Fruit fly (Drosophila melanogaster) whole organism, embryonic: Measurements from ENCODE around the gene CG15773.

ENCODE experiments used
- Adf1 ChIP-seq: fragments of 200-800 bp; sonication (Bioruptor generic); IDR thresholded peaks from 2 replicates; pipeline ENCODE4 v1.3.6; 2022; ENCODE audit warnings: missing biosample characterization, missing genetic modification characterization
- Atf-2 ChIP-seq: fragments of 200-800 bp; sonication (Bioruptor generic); optimal IDR thresholded peaks from 2 replicates; lab custom pipeline; 2016; ENCODE audit warnings: missing biosample characterization, missing genetic modification characterization
- CG10321 ChIP-seq: fragments of 200-800 bp; sonication (Bioruptor generic); IDR thresholded peaks from 2 replicates; pipeline ENCODE4 v1.3.6; 2022; ENCODE audit warnings: missing biosample characterization, missing genetic modification characterization
- CG10366 ChIP-seq: fragments of 200-800 bp; sonication (Bioruptor generic); IDR thresholded peaks from 2 replicates; pipeline ENCODE4 v1.3.6; 2022; ENCODE audit warnings: missing biosample characterization, missing genetic modification characterization
- CG11504 ChIP-seq: fragments of 200-800 bp; sonication (Bioruptor generic); optimal IDR thresholded peaks from 3 replicates; lab custom pipeline; 2019; ENCODE audit warnings: missing biosample characterization, mild to moderate bottlenecking, missing genetic modification characterization, moderate library complexity
- CG13624 ChIP-seq: fragments of 200-800 bp; sonication (Bioruptor generic); optimal IDR thresholded peaks from 2 replicates; lab custom pipeline; 2016; ENCODE audit warnings: missing biosample characterization, missing genetic modification characterization
- CG1529 ChIP-seq: fragments of 200-800 bp; sonication (Bioruptor generic); optimal IDR thresholded peaks from 3 replicates; lab custom pipeline; 2018; ENCODE audit warnings: missing biosample characterization, missing genetic modification characterization
- CG16813 ChIP-seq: fragments of 200-800 bp; sonication (Bioruptor generic); IDR thresholded peaks from 3 replicates; pipeline ENCODE4 v1.3.6; 2022; ENCODE audit warnings: missing biosample characterization, missing genetic modification characterization; ENCODE audit not compliant: partially characterized antibody
- CG5953 ChIP-seq: fragments of 200-800 bp; sonication (Bioruptor generic); IDR thresholded peaks from 2 replicates; pipeline ENCODE4 v1.3.6; 2022; ENCODE audit warnings: missing biosample characterization, missing genetic modification characterization
- CG6175 ChIP-seq: fragments of 200-800 bp; sonication (Bioruptor generic); IDR thresholded peaks from 3 replicates; pipeline ENCODE4 v1.3.6; 2022; ENCODE audit warnings: missing biosample characterization, missing genetic modification characterization
- CG6765 ChIP-seq: fragments of 200-800 bp; sonication (Bioruptor generic); optimal IDR thresholded peaks from 3 replicates; lab custom pipeline; 2017; ENCODE audit warnings: missing biosample characterization, mild to moderate bottlenecking, missing genetic modification characterization
- CG7372 ChIP-seq: fragments of 200-800 bp; sonication (Bioruptor generic); IDR thresholded peaks from 2 replicates; pipeline ENCODE4 v1.3.6; 2022; ENCODE audit warnings: missing biosample characterization, missing genetic modification characterization
- CG7839 ChIP-seq: fragments of 200-800 bp; sonication (Bioruptor generic); optimal IDR thresholded peaks from 3 replicates; lab custom pipeline; 2018; ENCODE audit warnings: missing biosample characterization, mild to moderate bottlenecking, missing genetic modification characterization, moderate library complexity
- CG9437 ChIP-seq: fragments of 200-800 bp; sonication (Bioruptor generic); optimal IDR thresholded peaks from 2 replicates; lab custom pipeline; 2018; ENCODE audit warnings: missing biosample characterization, mild to moderate bottlenecking, missing genetic modification characterization
- D ChIP-seq, 2 experiments: fragments of 200-800 bp in 1 of 2; fragments of >200 bp in 1 of 2; sonication (Bioruptor generic) in 1 of 2; optimal IDR thresholded peaks; 2 replicates in 1 of 2; 3 replicates in 1 of 2; lab custom pipeline; 2017; ENCODE audit warnings: mild to moderate bottlenecking in 1 of 2, missing biosample characterization in 1 of 2, missing genetic modification characterization in 1 of 2, missing genetic modification reagents in 1 of 2
- D19B ChIP-seq: fragments of 200-800 bp; sonication (Bioruptor generic); optimal IDR thresholded peaks from 2 replicates; lab custom pipeline; 2017; ENCODE audit warnings: missing biosample characterization, mild to moderate bottlenecking, missing genetic modification characterization
- Dll ChIP-seq: fragments of 200-800 bp; sonication (Bioruptor generic); IDR thresholded peaks from 4 replicates; pipeline ENCODE4 v1.3.6; 2022; ENCODE audit warnings: missing biosample characterization, missing genetic modification characterization; ENCODE audit not compliant: partially characterized antibody
- E2f1 ChIP-seq: fragments of 200-800 bp; sonication (Bioruptor generic); IDR thresholded peaks from 2 replicates; pipeline ENCODE4 v1.3.6; 2022; ENCODE audit warnings: missing biosample characterization, missing genetic modification characterization
- HLH4C ChIP-seq: fragments of 200-800 bp; sonication (Bioruptor generic); IDR thresholded peaks from 3 replicates; pipeline ENCODE4 v1.3.6; 2022; ENCODE audit warnings: missing biosample characterization, missing genetic modification characterization; ENCODE audit not compliant: partially characterized antibody
- NFAT ChIP-seq: fragments of 200-800 bp; sonication (Bioruptor generic); IDR thresholded peaks from 2 replicates; pipeline ENCODE4 v1.3.6; 2022; ENCODE audit warnings: missing biosample characterization, missing genetic modification characterization
- Nf-YA ChIP-seq: fragments of 200-800 bp; sonication (Bioruptor generic); IDR thresholded peaks from 2 replicates; pipeline ENCODE4 v1.3.6; 2022; ENCODE audit warnings: missing biosample characterization, missing genetic modification characterization
- Nf-YC ChIP-seq: fragments of 200-800 bp; optimal IDR thresholded peaks from 3 replicates; lab custom pipeline; 2019; ENCODE audit warnings: missing biosample characterization, mild to moderate bottlenecking, missing genetic modification characterization, moderate library complexity
- Ravus ChIP-seq: fragments of 200-800 bp; sonication (Bioruptor generic); IDR thresholded peaks from 2 replicates; pipeline ENCODE4 v1.3.6; 2022; ENCODE audit warnings: missing biosample characterization, missing genetic modification characterization
- Rx ChIP-seq: fragments of 200-800 bp; sonication (Bioruptor generic); IDR thresholded peaks from 2 replicates; pipeline ENCODE4 v1.3.6; 2022; ENCODE audit warnings: missing biosample characterization, missing genetic modification characterization
- Usf ChIP-seq: fragments of 200-800 bp; sonication (Bioruptor generic); optimal IDR thresholded peaks from 2 replicates; lab custom pipeline; 2017; ENCODE audit warnings: missing genotype, missing biosample characterization, missing genetic modification characterization
- ac ChIP-seq: fragments of 200-800 bp; sonication (Bioruptor generic); optimal IDR thresholded peaks from 3 replicates; lab custom pipeline; 2017; ENCODE audit warnings: missing biosample characterization, mild to moderate bottlenecking, missing genetic modification characterization
- bab2 ChIP-seq: fragments of 200-800 bp; sonication (Bioruptor generic); optimal IDR thresholded peaks from 2 replicates; lab custom pipeline; 2016; ENCODE audit warnings: missing biosample characterization, missing genetic modification characterization
- br ChIP-seq: fragments of >200 bp; optimal IDR thresholded peaks from 2 replicates; lab custom pipeline; 2017
- ci ChIP-seq: fragments of 200-800 bp; sonication (Bioruptor generic); IDR thresholded peaks from 3 replicates; pipeline ENCODE4 v1.3.6; 2022; ENCODE audit warnings: missing biosample characterization, missing genetic modification characterization
- crp ChIP-seq, 2 experiments: fragments of 200-800 bp; sonication (Bioruptor generic); optimal IDR thresholded peaks; 2 replicates in 1 of 2; 3 replicates in 1 of 2; lab custom pipeline; 2017; ENCODE audit warnings: missing biosample characterization in 2 of 2, missing genetic modification characterization in 2 of 2, mild to moderate bottlenecking in 1 of 2, moderate library complexity in 1 of 2
- dm ChIP-seq: fragments of 200-800 bp; sonication (Bioruptor generic); optimal IDR thresholded peaks from 3 replicates; lab custom pipeline; 2016; ENCODE audit warnings: missing biosample characterization, missing genetic modification characterization
- dpn ChIP-seq, 2 experiments: fragments of 200-800 bp; sonication (Bioruptor generic); optimal IDR thresholded peaks; 3 replicates each; lab custom pipeline; 2016; ENCODE audit warnings: missing biosample characterization in 2 of 2, missing genetic modification characterization in 2 of 2
- fd64A ChIP-seq: fragments of 200-800 bp; sonication (Bioruptor generic); optimal IDR thresholded peaks from 3 replicates; lab custom pipeline; 2018; ENCODE audit warnings: missing biosample characterization, mild to moderate bottlenecking, missing genetic modification characterization
- h ChIP-seq: fragments of >200 bp; optimal IDR thresholded peaks from 2 replicates; lab custom pipeline; 2017
- kah ChIP-seq: fragments of 200-800 bp; sonication (Bioruptor generic); optimal IDR thresholded peaks from 2 replicates; lab custom pipeline; 2018; ENCODE audit warnings: missing biosample characterization, mild to moderate bottlenecking, missing genetic modification characterization
- knrl ChIP-seq: fragments of 200-800 bp; sonication (Bioruptor generic); IDR thresholded peaks from 3 replicates; pipeline ENCODE4 v1.3.6; 2022; ENCODE audit warnings: missing biosample characterization, missing genetic modification characterization; ENCODE audit not compliant: partially characterized antibody
- lab ChIP-seq: fragments of 200-800 bp; sonication (Bioruptor generic); optimal IDR thresholded peaks from 3 replicates; lab custom pipeline; 2017; ENCODE audit warnings: missing biosample characterization, missing genetic modification characterization, mild to moderate bottlenecking, moderate library complexity, missing genetic modification reagents
- lmd ChIP-seq: fragments of 200-800 bp; sonication (Bioruptor generic); IDR thresholded peaks from 2 replicates; pipeline ENCODE4 v1.3.6; 2022; ENCODE audit warnings: missing biosample characterization, missing genetic modification characterization
- maf-S ChIP-seq: fragments of 200-800 bp; sonication (Bioruptor generic); optimal IDR thresholded peaks from 2 replicates; lab custom pipeline; 2016; ENCODE audit warnings: missing biosample characterization, missing genetic modification characterization
- mld ChIP-seq: fragments of 200-800 bp; sonication (Bioruptor generic); IDR thresholded peaks from 3 replicates; pipeline ENCODE4 v1.3.6; 2022; ENCODE audit warnings: missing biosample characterization, missing genetic modification characterization; ENCODE audit not compliant: partially characterized antibody
- nerfin-2 ChIP-seq: fragments of 200-800 bp; sonication (Bioruptor generic); IDR thresholded peaks from 2 replicates; pipeline ENCODE4 v1.3.6; 2022; ENCODE audit warnings: missing biosample characterization, missing genetic modification characterization; ENCODE audit not compliant: partially characterized antibody
- pho ChIP-seq: fragments of 200-800 bp; sonication (Bioruptor generic); optimal IDR thresholded peaks from 2 replicates; lab custom pipeline; 2016; ENCODE audit warnings: missing biosample characterization, missing genetic modification characterization
- pita ChIP-seq: fragments of 200-800 bp; sonication (Bioruptor generic); optimal IDR thresholded peaks from 2 replicates; lab custom pipeline; 2017; ENCODE audit warnings: missing biosample characterization, mild to moderate bottlenecking, missing genetic modification characterization
- pum ChIP-seq: fragments of 200-800 bp; sonication (Bioruptor generic); optimal IDR thresholded peaks from 2 replicates; lab custom pipeline; 2016; ENCODE audit warnings: missing biosample characterization, missing genetic modification characterization
- row ChIP-seq: fragments of 200-800 bp; sonication (Bioruptor generic); IDR thresholded peaks from 3 replicates; pipeline ENCODE4 v1.3.6; 2022; ENCODE audit warnings: missing biosample characterization, missing genetic modification characterization
- sna ChIP-seq: fragments of 200-800 bp; sonication (Bioruptor generic); IDR thresholded peaks from 2 replicates; pipeline ENCODE4 v1.3.6; 2022; ENCODE audit warnings: missing biosample characterization, missing genetic modification characterization; ENCODE audit not compliant: partially characterized antibody
- tin ChIP-seq: fragments of 200-800 bp; sonication (Bioruptor generic); optimal IDR thresholded peaks from 3 replicates; lab custom pipeline; 2016; ENCODE audit warnings: missing biosample characterization, missing genetic modification characterization
- unc-4 ChIP-seq: fragments of 200-800 bp; sonication (Bioruptor generic); IDR thresholded peaks from 2 replicates; pipeline ENCODE4 v1.3.6; 2022; ENCODE audit warnings: missing biosample characterization, missing genetic modification characterization; ENCODE audit not compliant: partially characterized antibody
- z ChIP-seq: fragments of 200-800 bp; sonication (Bioruptor generic); IDR thresholded peaks from 3 replicates; pipeline ENCODE4 v1.3.6; 2022; ENCODE audit warnings: missing biosample characterization, missing genetic modification characterization

CG15773 gene

DNA sequence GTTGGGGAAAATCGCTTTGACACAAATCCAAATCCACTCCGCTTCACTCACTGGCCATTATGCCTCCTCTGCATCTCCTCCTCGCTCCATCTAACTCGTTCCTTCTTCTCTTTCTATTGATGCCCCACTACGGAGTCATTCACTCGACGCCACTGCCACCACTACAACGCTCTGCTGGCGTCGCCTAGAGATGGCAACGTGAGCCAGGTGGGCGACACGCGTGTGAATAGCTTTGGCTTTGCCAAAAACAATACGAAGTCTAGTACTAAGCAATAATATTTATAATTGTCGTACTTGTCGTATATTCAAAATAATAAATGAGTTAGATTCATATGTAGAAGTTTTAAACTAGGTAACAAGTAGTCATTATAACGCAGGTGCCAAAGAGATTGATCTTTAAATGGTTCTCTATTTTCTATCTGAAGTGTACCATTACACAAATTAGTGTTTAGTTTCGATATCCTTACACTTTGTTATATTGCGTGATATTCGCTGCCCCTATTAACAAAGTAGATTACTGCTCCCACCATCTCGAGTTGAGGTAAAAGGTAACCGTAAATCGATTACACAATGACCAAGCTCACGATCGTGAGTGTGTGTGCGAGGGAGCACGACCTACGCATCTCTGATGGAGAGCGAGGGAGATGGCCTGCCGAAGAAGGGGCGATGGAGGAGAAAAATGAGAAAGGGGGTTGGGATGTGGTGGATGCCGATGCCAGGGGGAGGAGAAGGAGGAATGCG, 12.6 kb downstream of the CG15773 start (continued):
- TF ChIP-seq fd64A (GFP tag; lab: Kevin White, UChicago), result no peak
- TF ChIP-seq CG13624, result no peak
- TF ChIP-seq Dll, result peak; percentile 81
- no peak for TF ChIP-seq CG5953 (GFP tag; lab: Robert Waterston, UW)
- peak; percentile 55; the same call in 1 of the 2 replicates for TF ChIP-seq NFAT (GFP tag; lab: Robert Waterston, UW)
- peak; percentile 17 for TF ChIP-seq CG11504 (tag; lab: Kevin White, UChicago)
- no peak for TF ChIP-seq h (lab: Kevin White, UChicago)
- peak; percentile 73 for TF ChIP-seq Adf1 (GFP tag; lab: Robert Waterston, UW)
- TF ChIP-seq pita (GFP tag; lab: Kevin White, UChicago), result no peak
- peak; percentile 33 for TF ChIP-seq pho (GFP tag; lab: Kevin White, UChicago)
- peak; percentile 51; the same call in 1 of the 3 replicates for TF ChIP-seq mld (GFP tag; lab: Robert Waterston, UW)
- peak; percentile 62; the same call in 2 of the 3 replicates for TF ChIP-seq z (GFP tag; lab: Robert Waterston, UW)
- TF ChIP-seq CG7839 (tag; lab: Kevin White, UChicago), result peak; percentile 19
- TF ChIP-seq CG9437 (GFP tag; lab: Kevin White, UChicago), result peak; percentile 42
- TF ChIP-seq ci, result peak; percentile 29; the same call in 1 of the 3 replicates
- no peak for TF ChIP-seq CG10321 (GFP tag; lab: Robert Waterston, UW)
- peak; percentile 81 for TF ChIP-seq row (GFP tag; lab: Robert Waterston, UW)
- TF ChIP-seq CG7372 (GFP tag; lab: Robert Waterston, UW), result no peak
- peak; percentile 30 for TF ChIP-seq CG1529 (GFP tag; lab: Kevin White, UChicago)
- peak; percentile 25 for TF ChIP-seq kah
- TF ChIP-seq D (optimal IDR thresholded peaks at IDR 0.05; lab: Kevin White, UChicago), result no peak
- peak; percentile 15 for TF ChIP-seq D (GFP tag; optimal IDR thresholded peaks at IDR 0.05; lab: Kevin White, UChicago)
- TF ChIP-seq E2f1 (GFP tag; lab: Robert Waterston, UW), result no peak
- no peak for TF ChIP-seq Nf-YA
- peak; percentile 53 for TF ChIP-seq maf-S (GFP tag; lab: Kevin White, UChicago)
- 0 out of 2 replicates have a peak, but pooled peaks have one; percentile 43 for TF ChIP-seq sna (GFP tag; lab: Robert Waterston, UW)
- no peak for TF ChIP-seq crp (GFP tag; optimal IDR thresholded peaks at IDR 0.05; lab: Kevin White, UChicago)
- peak; percentile 10; the same call in 1 of the 2 replicates for TF ChIP-seq CG10366
- no peak for TF ChIP-seq dm (GFP tag; lab: Kevin White, UChicago)
- no peak for TF ChIP-seq Usf (GFP tag; lab: Kevin White, UChicago)
- peak; percentile 50; the same call in 1 of the 3 replicates for TF ChIP-seq CG16813 (GFP tag; lab: Robert Waterston, UW)
- TF ChIP-seq dpn (GFP tag; optimal IDR thresholded peaks at IDR 0.05; lab: Kevin White, UChicago), result peak in 1 of 2 experiments; percentile 4
- TF ChIP-seq Nf-YC, result peak; percentile 29
- no peak for TF ChIP-seq lmd
- no peak for TF ChIP-seq br (lab: Kevin White, UChicago)
- TF ChIP-seq Rx (GFP tag; lab: Robert Waterston, UW), result peak; percentile 12; the same call in 1 of the 2 replicates
- no peak for TF ChIP-seq Ravus (GFP tag; lab: Robert Waterston, UW)
- peak; percentile 5 for TF ChIP-seq Atf-2 (GFP tag; lab: Kevin White, UChicago)
- TF ChIP-seq CG6175, result peak; percentile 68
- peak; percentile 10 for TF ChIP-seq pum (GFP tag; lab: Kevin White, UChicago)
- no peak for TF ChIP-seq CG6765 (GFP tag; lab: Kevin White, UChicago)
- TF ChIP-seq unc-4 (GFP tag; lab: Robert Waterston, UW), result peak; percentile 70
- TF ChIP-seq bab2 (GFP tag; lab: Kevin White, UChicago), result no peak
- peak; percentile 40; the same call in 2 of the 3 replicates for TF ChIP-seq HLH4C (GFP tag; lab: Robert Waterston, UW)
- TF ChIP-seq nerfin-2, result peak; percentile 47; the same call in 1 of the 2 replicates
- TF ChIP-seq tin, result peak; percentile 12
- no peak for TF ChIP-seq ac (GFP tag; lab: Kevin White, UChicago)
- TF ChIP-seq lab (GFP tag; lab: Kevin White, UChicago), result peak; percentile 21
- TF ChIP-seq D19B (GFP tag; lab: Kevin White, UChicago), result no peak
- TF ChIP-seq knrl (GFP tag; lab: Robert Waterston, UW), result peak; percentile 69; the same call in 2 of the 3 replicates
